Worm (Caenorhabditis elegans) whole organism, L1 larva: ENCODE results near the gene C36B7.2.
A peak's percentile ranks its signal among the peaks of the same experiment; 100 is the strongest.

Experiments
- C04F5.9 ChIP-seq: sonication (generic microtip); optimal IDR thresholded peaks from 2 replicates; lab custom pipeline; 2016; ENCODE audit warnings: missing genetic modification characterization, missing compliant biosample characterization
- C16A3.4 ChIP-seq: fragments of 150-350 bp; optimal IDR thresholded peaks from 2 replicates; lab custom pipeline; 2014; ENCODE audit warnings: missing biosample characterization, missing genetic modification characterization
- aha-1 ChIP-seq: fragments of 150-350 bp; optimal IDR thresholded peaks from 2 replicates; lab custom pipeline; 2014; ENCODE audit warnings: missing biosample characterization, missing genetic modification characterization
- alr-1 ChIP-seq: fragments of 200-800 bp; sonication (Bioruptor generic); optimal IDR thresholded peaks from 2 replicates; lab custom pipeline; 2018; ENCODE audit warnings: borderline replicate concordance, mild to moderate bottlenecking, missing genetic modification characterization, missing compliant biosample characterization
- aly-2 ChIP-seq: fragments of 150-350 bp; optimal IDR thresholded peaks from 2 replicates; lab custom pipeline; 2014; ENCODE audit warnings: missing biosample characterization, missing genetic modification characterization
- blmp-1 ChIP-seq: fragments of 150-350 bp; optimal IDR thresholded peaks from 2 replicates; lab custom pipeline; 2014; ENCODE audit warnings: missing biosample characterization, missing genetic modification characterization
- ceh-82 ChIP-seq, 3 experiments: fragments of 150-350 bp in 1 of 3; sonication (generic microtip) in 2 of 3; optimal IDR thresholded peaks; 2 replicates each; lab custom pipeline; 2014 to 2017; ENCODE audit warnings: missing biosample characterization in 3 of 3, missing genetic modification characterization in 3 of 3
- ces-1 ChIP-seq: fragments of 150-350 bp; optimal IDR thresholded peaks from 2 replicates; lab custom pipeline; 2014; ENCODE audit warnings: missing biosample characterization, missing genetic modification reagents, missing genetic modification characterization
- dsc-1 ChIP-seq: sonication (generic microtip); optimal IDR thresholded peaks from 2 replicates; lab custom pipeline; 2016; ENCODE audit warnings: mild to moderate bottlenecking, missing genetic modification characterization, missing compliant biosample characterization
- elt-3 ChIP-seq, 6 experiments: fragments of 150-350 bp in 1 of 6; sonication (generic microtip); optimal IDR thresholded peaks; 2 replicates each; lab custom pipeline; 2017 to 2018; ENCODE audit warnings: missing biosample characterization in 6 of 6, missing genetic modification characterization in 6 of 6, inconsistent platforms in 1 of 6
- fkh-8 ChIP-seq: sonication (generic microtip); optimal IDR thresholded peaks from 2 replicates; lab custom pipeline; 2016; ENCODE audit warnings: mild to moderate bottlenecking, missing genetic modification characterization, missing compliant biosample characterization
- fos-1 ChIP-seq: fragments of 150-350 bp; optimal IDR thresholded peaks from 2 replicates; lab custom pipeline; 2014; ENCODE audit warnings: missing biosample characterization, missing genetic modification characterization
- hlh-17 ChIP-seq: fragments of 200-800 bp; sonication (Bioruptor generic); optimal IDR thresholded peaks from 2 replicates; lab custom pipeline; 2018; ENCODE audit warnings: missing genetic modification characterization, mild to moderate bottlenecking, missing compliant biosample characterization, moderate library complexity, borderline replicate concordance
- hlh-4 ChIP-seq: sonication (generic microtip); optimal IDR thresholded peaks from 2 replicates; lab custom pipeline; 2016; ENCODE audit warnings: mild to moderate bottlenecking, missing genetic modification characterization, missing compliant biosample characterization
- hpl-2 ChIP-seq: fragments of 150-350 bp; optimal IDR thresholded peaks from 2 replicates; lab custom pipeline; 2014; ENCODE audit warnings: missing biosample characterization, missing genetic modification reagents, missing genetic modification characterization
- irx-1 ChIP-seq: sonication (generic microtip); optimal IDR thresholded peaks from 2 replicates; lab custom pipeline; 2016; ENCODE audit warnings: missing genetic modification characterization, missing compliant biosample characterization
- jun-1 ChIP-seq: fragments of 150-350 bp; optimal IDR thresholded peaks from 2 replicates; lab custom pipeline; 2014; ENCODE audit warnings: missing biosample characterization, missing genetic modification reagents, missing genetic modification characterization
- lin-14 ChIP-seq: fragments of 200-800 bp; sonication (Bioruptor generic); optimal IDR thresholded peaks from 2 replicates; lab custom pipeline; 2018; ENCODE audit warnings: mild to moderate bottlenecking, missing genetic modification characterization, moderate library complexity, missing compliant biosample characterization
- lin-35 ChIP-seq, 2 experiments: fragments of 150-350 bp; optimal IDR thresholded peaks; 2 replicates each; lab custom pipeline; 2014; ENCODE audit warnings: missing biosample characterization in 2 of 2, missing genetic modification characterization in 2 of 2, missing genetic modification reagents in 2 of 2
- lin-39 ChIP-seq: fragments of 150-350 bp; optimal IDR thresholded peaks from 2 replicates; lab custom pipeline; 2014; ENCODE audit warnings: missing biosample characterization, missing genetic modification reagents, missing genetic modification characterization
- lsy-2 ChIP-seq, 2 experiments: fragments of 150-350 bp; optimal IDR thresholded peaks; 2 replicates each; lab custom pipeline; 2014; ENCODE audit warnings: missing biosample characterization in 2 of 2, missing genetic modification characterization in 2 of 2
- mab-9 ChIP-seq: fragments of 200-800 bp; sonication (Bioruptor generic); IDR thresholded peaks from 2 replicates; pipeline ENCODE4 v1.3.6; 2022; ENCODE audit warnings: missing genetic modification reagents, missing genetic modification characterization, missing compliant biosample characterization
- mdl-1 ChIP-seq, 2 experiments: fragments of 150-350 bp; optimal IDR thresholded peaks; 2 replicates each; lab custom pipeline; 2014 to 2017; ENCODE audit warnings: missing biosample characterization in 2 of 2, missing genetic modification characterization in 2 of 2, inconsistent platforms in 1 of 2
- mef-2 ChIP-seq: fragments of 150-350 bp; optimal IDR thresholded peaks from 2 replicates; lab custom pipeline; 2014; ENCODE audit warnings: missing biosample characterization, missing genetic modification characterization
- nhr-19 ChIP-seq: fragments of 200-800 bp; sonication (Bioruptor generic); conservative IDR thresholded peaks from 2 replicates; pipeline ENCODE4 v1.3.6; 2022; ENCODE audit warnings: missing genetic modification characterization, missing compliant biosample characterization
- nhr-20 ChIP-seq: sonication (generic microtip); optimal IDR thresholded peaks from 2 replicates; lab custom pipeline; 2016; ENCODE audit warnings: mild to moderate bottlenecking, missing genetic modification characterization, missing compliant biosample characterization
- nhr-47 ChIP-seq: sonication (generic microtip); optimal IDR thresholded peaks from 2 replicates; lab custom pipeline; 2016; ENCODE audit warnings: mild to moderate bottlenecking, missing genetic modification characterization, moderate library complexity, missing compliant biosample characterization
- nhr-71 ChIP-seq: sonication (generic microtip); optimal IDR thresholded peaks from 2 replicates; lab custom pipeline; 2016; ENCODE audit warnings: mild to moderate bottlenecking, missing genetic modification characterization, moderate library complexity, missing compliant biosample characterization
- nhr-76 ChIP-seq: sonication (generic microtip); optimal IDR thresholded peaks from 2 replicates; lab custom pipeline; 2017; ENCODE audit warnings: missing biosample characterization, missing genetic modification characterization
- nhr-84 ChIP-seq: sonication (generic microtip); optimal IDR thresholded peaks from 2 replicates; lab custom pipeline; 2017; ENCODE audit warnings: missing biosample characterization, missing genetic modification characterization
- pqm-1 ChIP-seq: sonication (generic microtip); optimal IDR thresholded peaks from 3 replicates; lab custom pipeline; 2017; ENCODE audit warnings: missing biosample characterization, missing genetic modification characterization
- rnt-1 ChIP-seq: sonication (generic microtip); optimal IDR thresholded peaks from 2 replicates; lab custom pipeline; 2016; ENCODE audit warnings: mild to moderate bottlenecking, missing genetic modification characterization, moderate library complexity, missing compliant biosample characterization
- snu-23 ChIP-seq: sonication (generic microtip); optimal IDR thresholded peaks from 2 replicates; lab custom pipeline; 2016; ENCODE audit warnings: missing genetic modification characterization, missing compliant biosample characterization
- sox-4 ChIP-seq: sonication (generic microtip); optimal IDR thresholded peaks from 2 replicates; lab custom pipeline; 2016; ENCODE audit warnings: missing genetic modification characterization, missing compliant biosample characterization
- sup-37 ChIP-seq: fragments of 200-800 bp; sonication (Bioruptor generic); optimal IDR thresholded peaks from 2 replicates; lab custom pipeline; 2018; ENCODE audit warnings: mild to moderate bottlenecking, missing genetic modification characterization, missing compliant biosample characterization
- swsn-7 ChIP-seq: sonication (generic microtip); optimal IDR thresholded peaks from 2 replicates; lab custom pipeline; 2016; ENCODE audit warnings: missing genetic modification characterization, missing compliant biosample characterization
- tlp-1 ChIP-seq: fragments of 150-350 bp; optimal IDR thresholded peaks from 2 replicates; lab custom pipeline; 2014; ENCODE audit warnings: missing biosample characterization, missing genetic modification characterization
- unc-30 ChIP-seq: sonication (generic microtip); optimal IDR thresholded peaks from 2 replicates; lab custom pipeline; 2017; ENCODE audit warnings: missing biosample characterization, missing genetic modification characterization
- unc-62 ChIP-seq: fragments of 150-350 bp; optimal IDR thresholded peaks from 2 replicates; lab custom pipeline; 2014; ENCODE audit warnings: missing biosample characterization, missing genetic modification reagents, missing genetic modification characterization
- unc-86 ChIP-seq: sonication (generic microtip); optimal IDR thresholded peaks from 2 replicates; lab custom pipeline; 2016; ENCODE audit warnings: missing genetic modification characterization, missing compliant biosample characterization
- unc-98 ChIP-seq: fragments of 200-800 bp; sonication (Bioruptor generic); IDR thresholded peaks from 2 replicates; pipeline ENCODE4 v1.3.6; 2022; ENCODE audit warnings: missing genetic modification characterization, missing compliant biosample characterization
- zag-1 ChIP-seq: fragments of 150-350 bp; optimal IDR thresholded peaks from 2 replicates; lab custom pipeline; 2014; ENCODE audit warnings: missing biosample characterization, missing genetic modification characterization
- zip-4 ChIP-seq: fragments of 200-800 bp; sonication (Bioruptor generic); optimal IDR thresholded peaks from 2 replicates; lab custom pipeline; 2018; ENCODE audit warnings: mild to moderate bottlenecking, missing genetic modification characterization, moderate library complexity, missing compliant biosample characterization
- ztf-11 ChIP-seq, 2 experiments: sonication (generic microtip); optimal IDR thresholded peaks; 2 replicates each; lab custom pipeline; 2016 to 2017; ENCODE audit warnings: missing genetic modification characterization in 2 of 2, missing biosample characterization in 1 of 2, missing compliant biosample characterization in 1 of 2
- ztf-4 ChIP-seq: fragments of 150-350 bp; optimal IDR thresholded peaks from 2 replicates; lab custom pipeline; 2014; ENCODE audit warnings: missing biosample characterization, missing genetic modification characterization

C36B7.2 gene

DNA sequence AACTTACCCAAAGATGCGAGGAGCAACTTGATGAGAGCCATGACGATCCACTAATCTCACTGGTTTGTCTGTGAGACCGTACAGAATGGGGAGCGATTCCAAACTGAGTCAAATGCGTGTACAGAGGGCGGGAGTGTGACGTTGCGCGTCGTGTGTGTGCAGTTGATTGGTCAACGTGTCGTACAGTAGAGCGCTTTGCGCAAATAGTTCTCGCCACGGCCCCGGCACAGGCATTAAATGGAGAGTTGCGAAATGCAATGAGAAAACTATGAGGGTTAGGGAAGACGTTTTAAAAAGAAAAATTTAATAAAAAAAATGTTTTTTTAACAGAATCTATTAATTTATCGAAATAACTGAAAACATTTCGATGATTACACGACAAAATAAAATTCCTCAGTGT lies 37.8 kb upstream of the C36B7.2 start, which contains the start of gene pdi-6 (continued):
- peak; percentile 90 for TF ChIP-seq nhr-19 (GFP tag; lab: Robert Waterston, UW)
- TF ChIP-seq fos-1: peak; percentile 55
- no peak for TF ChIP-seq sox-4 (tag; lab: Kevin White, UChicago)
- no peak for TF ChIP-seq ces-1
- peak; percentile 89 for TF ChIP-seq jun-1 (tag; lab: Kevin White, UChicago)
- peak; percentile 90 for TF ChIP-seq nhr-20 (tag; lab: Kevin White, UChicago)
- TF ChIP-seq nhr-76: peak; percentile 74
- TF ChIP-seq fkh-8: peak; percentile 78
- TF ChIP-seq hpl-2: peak; percentile 53
- peak; percentile 57 for TF ChIP-seq lin-39 (tag; lab: Kevin White, UChicago)
- TF ChIP-seq mdl-1 (tag; optimal IDR thresholded peaks at IDR 0.05; lab: Kevin White, UChicago): peak in 1 of 2 experiments; percentile 91
- peak; percentile 5 for TF ChIP-seq pqm-1 (tag; lab: Kevin White, UChicago)
- peak; percentile 83 to 89 for TF ChIP-seq lsy-2 (tag; optimal IDR thresholded peaks at IDR 0.05; lab: Kevin White, UChicago)
- no peak for TF ChIP-seq hlh-4 (tag; lab: Kevin White, UChicago)
- TF ChIP-seq mef-2 (tag; lab: Kevin White, UChicago): peak; percentile 15
- peak; percentile 88 for TF ChIP-seq nhr-47 (tag; lab: Kevin White, UChicago)
- TF ChIP-seq zip-4 (GFP tag; lab: Kevin White, UChicago): peak; percentile 81
- TF ChIP-seq ztf-4: peak; percentile 32
- no peak for TF ChIP-seq hlh-17 (GFP tag; lab: Kevin White, UChicago)
- TF ChIP-seq dsc-1: no peak
- peak; percentile 96 for TF ChIP-seq lin-14 (GFP tag; lab: Kevin White, UChicago)
- peak; percentile 74 for TF ChIP-seq irx-1 (tag; lab: Kevin White, UChicago)
- TF ChIP-seq snu-23 (GFP tag; lab: Kevin White, UChicago): peak; percentile 90
- no peak for TF ChIP-seq unc-62 (GFP tag; lab: Kevin White, UChicago)
- TF ChIP-seq unc-86 (tag; lab: Kevin White, UChicago): peak; percentile 54
- no peak for TF ChIP-seq alr-1 (tag; lab: Kevin White, UChicago)
- no peak for TF ChIP-seq zag-1 (tag; lab: Kevin White, UChicago)
- peak in 5 of 6 experiments; percentile 86 to 95 (median 90) for TF ChIP-seq elt-3 (tag; optimal IDR thresholded peaks at IDR 0.05; lab: Kevin White, UChicago)
- peak; percentile 81 for TF ChIP-seq blmp-1
- peak; percentile 85 to 91 (median 87) for TF ChIP-seq ceh-82 (tag; optimal IDR thresholded peaks at IDR 0.05; lab: Kevin White, UChicago)
- TF ChIP-seq tlp-1 (tag; lab: Kevin White, UChicago): no peak
- no peak for TF ChIP-seq nhr-84 (tag; lab: Kevin White, UChicago)
- TF ChIP-seq C04F5.9 (tag; lab: Kevin White, UChicago): peak; percentile 60
- TF ChIP-seq mab-9 (GFP tag; lab: Robert Waterston, UW): peak; percentile 65
- TF ChIP-seq unc-98 (GFP tag; lab: Robert Waterston, UW): peak; percentile 60
- TF ChIP-seq lin-35 (GFP tag; optimal IDR thresholded peaks at IDR 0.05; lab: Kevin White, UChicago): peak; percentile 70 to 89
- TF ChIP-seq sup-37: peak; percentile 39
- TF ChIP-seq rnt-1: peak; percentile 96
- no peak for TF ChIP-seq unc-30
- peak; percentile 94 for TF ChIP-seq nhr-71 (tag; lab: Kevin White, UChicago)
- peak; percentile 92 for TF ChIP-seq C16A3.4 (tag; lab: Kevin White, UChicago)
- peak in 1 of 2 experiments; percentile 81 for TF ChIP-seq ztf-11 (tag; optimal IDR thresholded peaks at IDR 0.05; lab: Kevin White, UChicago)
- no peak for TF ChIP-seq aly-2 (tag; lab: Kevin White, UChicago)

DNA sequence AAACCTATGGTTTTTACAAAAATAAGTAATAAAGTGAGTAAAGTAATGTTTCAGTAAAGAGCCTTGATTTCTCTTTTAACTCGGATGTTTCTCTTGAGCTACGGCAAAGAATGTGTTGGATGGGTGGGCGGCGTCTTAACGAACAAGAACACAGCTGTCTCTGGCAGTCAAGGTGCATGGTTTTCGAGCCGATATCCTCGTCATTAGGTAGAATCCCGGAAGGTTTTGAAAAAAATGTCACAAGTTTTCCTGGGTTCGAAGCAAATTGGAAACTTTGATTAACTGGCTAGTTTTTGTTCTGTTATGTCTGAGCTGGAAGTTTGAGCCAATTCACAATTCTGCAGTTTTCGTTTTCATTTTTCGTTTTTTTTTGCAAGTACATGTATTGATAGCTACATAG lies 31.0 kb upstream of the C36B7.2 start, which contains the start of gene B0403.6:
Gene B0403.6, minus strand, starts transcription at position 101 of the 400 bp plus-strand sequence.
- TF ChIP-seq aha-1 (tag; lab: Kevin White, UChicago) (no peak), nhr-47 (tag; lab: Kevin White, UChicago) (no peak), swsn-7 (tag; lab: Kevin White, UChicago) (no peak), C04F5.9 (tag; lab: Kevin White, UChicago) (no peak), lin-14 (GFP tag; lab: Kevin White, UChicago) (peak; percentile 23)
- TF ChIP-seq, all 84 proteins: peak for 1
